Fruit fly (Drosophila melanogaster) whole organism, embryonic: ENCODE data around the gene PK1-R.

ENCODE experiments used
- BEAF-32 ChIP-seq: fragments of 200-800 bp; sonication (Bioruptor generic); optimal IDR thresholded peaks from 3 replicates; lab custom pipeline; 2017; ENCODE audit warnings: missing biosample characterization, missing genetic modification characterization, mild to moderate bottlenecking, moderate library complexity, missing genetic modification reagents
- Bdp1 ChIP-seq: fragments of 200-800 bp; sonication (Bioruptor generic); optimal IDR thresholded peaks from 3 replicates; lab custom pipeline; 2016; ENCODE audit warnings: missing biosample characterization, missing genetic modification characterization
- CG10959 ChIP-seq: fragments of 200-800 bp; sonication (Bioruptor generic); IDR thresholded peaks from 2 replicates; pipeline ENCODE4 v1.3.6; 2022; ENCODE audit warnings: missing biosample characterization, missing genetic modification characterization
- CG11695 ChIP-seq: fragments of 200-800 bp; sonication (Bioruptor generic); IDR thresholded peaks from 3 replicates; pipeline ENCODE4 v1.3.6; 2022; ENCODE audit warnings: missing biosample characterization, missing genetic modification characterization
- CG12769 ChIP-seq: fragments of 200-800 bp; sonication (Bioruptor generic); optimal IDR thresholded peaks from 2 replicates; lab custom pipeline; 2019; ENCODE audit warnings: missing biosample characterization, mild to moderate bottlenecking, missing genetic modification characterization, moderate library complexity
- CG12942 ChIP-seq: fragments of 200-800 bp; sonication (Bioruptor generic); optimal IDR thresholded peaks from 3 replicates; lab custom pipeline; 2016; ENCODE audit warnings: missing biosample characterization, missing genetic modification characterization
- CG13287 ChIP-seq: fragments of 200-800 bp; sonication (Bioruptor generic); IDR thresholded peaks from 2 replicates; pipeline ENCODE4 v1.3.6; 2022; ENCODE audit warnings: missing biosample characterization, missing genetic modification characterization; ENCODE audit not compliant: partially characterized antibody
- CG13775 ChIP-seq: fragments of 200-800 bp; sonication (Bioruptor generic); optimal IDR thresholded peaks from 3 replicates; lab custom pipeline; 2017; ENCODE audit warnings: missing biosample characterization, mild to moderate bottlenecking, missing genetic modification characterization
- CG14014 ChIP-seq: fragments of 200-800 bp; sonication (Bioruptor generic); IDR thresholded peaks from 2 replicates; pipeline ENCODE4 v1.3.6; 2022; ENCODE audit warnings: missing biosample characterization, missing genetic modification characterization
- CG14965 ChIP-seq: fragments of 200-800 bp; sonication (Bioruptor generic); optimal IDR thresholded peaks from 2 replicates; lab custom pipeline; 2016; ENCODE audit warnings: missing biosample characterization, missing genetic modification characterization, borderline replicate concordance
- CG1792 ChIP-seq: fragments of 200-800 bp; sonication (Bioruptor generic); optimal IDR thresholded peaks from 2 replicates; lab custom pipeline; 2016; ENCODE audit warnings: missing biosample characterization, missing genetic modification characterization
- CG18764 ChIP-seq: fragments of 200-800 bp; sonication (Bioruptor generic); optimal IDR thresholded peaks from 3 replicates; lab custom pipeline; 2016; ENCODE audit warnings: missing biosample characterization, missing genetic modification characterization
- CG2678 ChIP-seq: fragments of 200-800 bp; sonication (Bioruptor generic); optimal IDR thresholded peaks from 3 replicates; lab custom pipeline; 2019; ENCODE audit warnings: missing biosample characterization, mild to moderate bottlenecking, missing genetic modification characterization, moderate library complexity
- CG32767 ChIP-seq: fragments of 200-800 bp; sonication (Bioruptor generic); IDR thresholded peaks from 2 replicates; pipeline ENCODE4 v1.3.6; 2022; ENCODE audit warnings: missing biosample characterization, missing genetic modification characterization
- CG4820 ChIP-seq: fragments of 200-800 bp; sonication (Bioruptor generic); optimal IDR thresholded peaks from 3 replicates; lab custom pipeline; 2016; ENCODE audit warnings: missing biosample characterization, missing genetic modification characterization
- CG6272 ChIP-seq: fragments of 200-800 bp; sonication (Bioruptor generic); IDR thresholded peaks from 2 replicates; pipeline ENCODE4 v1.3.6; 2022; ENCODE audit warnings: missing biosample characterization, missing genetic modification characterization
- CG6683 ChIP-seq: fragments of 200-800 bp; sonication (Bioruptor generic); optimal IDR thresholded peaks from 2 replicates; lab custom pipeline; 2017; ENCODE audit warnings: missing biosample characterization, mild to moderate bottlenecking, missing genetic modification characterization, missing genetic modification reagents
- CG6791 ChIP-seq: fragments of 200-800 bp; sonication (Bioruptor generic); IDR thresholded peaks from 3 replicates; pipeline ENCODE4 v1.3.6; 2022; ENCODE audit warnings: missing biosample characterization, missing genetic modification characterization; ENCODE audit not compliant: partially characterized antibody
- D19A ChIP-seq: fragments of 200-800 bp; optimal IDR thresholded peaks from 3 replicates; lab custom pipeline; 2019; ENCODE audit warnings: missing biosample characterization, mild to moderate bottlenecking, missing genetic modification characterization, moderate library complexity
- Doc2 ChIP-seq: fragments of 200-800 bp; sonication (Bioruptor generic); IDR thresholded peaks from 2 replicates; pipeline ENCODE4 v1.3.6; 2022; ENCODE audit warnings: missing biosample characterization, missing genetic modification characterization
- Dref ChIP-seq: fragments of 200-800 bp; sonication (Bioruptor generic); IDR thresholded peaks from 2 replicates; pipeline ENCODE4 v1.3.6; 2022; ENCODE audit warnings: missing biosample characterization, missing genetic modification characterization
- Ets65A ChIP-seq: fragments of 200-800 bp; sonication (Bioruptor generic); peaks from one replicate; lab custom pipeline; 2016; ENCODE audit warnings: missing biosample characterization, missing genetic modification characterization
- Fer3 ChIP-seq: fragments of 200-800 bp; sonication (Bioruptor generic); optimal IDR thresholded peaks from 2 replicates; lab custom pipeline; 2018; ENCODE audit warnings: missing biosample characterization, mild to moderate bottlenecking, missing genetic modification characterization, moderate library complexity
- Gsc ChIP-seq: fragments of 200-800 bp; sonication (Bioruptor generic); IDR thresholded peaks from 2 replicates; pipeline ENCODE4 v1.3.6; 2022; ENCODE audit warnings: missing biosample characterization, missing genetic modification characterization
- HLH3B ChIP-seq: fragments of 200-800 bp; sonication (Bioruptor generic); IDR thresholded peaks from 2 replicates; pipeline ENCODE4 v1.3.6; 2022; ENCODE audit warnings: missing biosample characterization, missing genetic modification characterization
- HmgD ChIP-seq: fragments of 200-800 bp; sonication (Bioruptor generic); optimal IDR thresholded peaks from 3 replicates; lab custom pipeline; 2016; ENCODE audit warnings: missing biosample characterization, missing genetic modification characterization
- Hr3 ChIP-seq: fragments of 200-800 bp; sonication (Bioruptor generic); optimal IDR thresholded peaks from 3 replicates; lab custom pipeline; 2016; ENCODE audit warnings: missing biosample characterization, missing genetic modification characterization
- Med ChIP-seq: fragments of 200-800 bp; sonication (Bioruptor generic); peaks from one replicate; lab custom pipeline; 2016; ENCODE audit warnings: missing biosample characterization, missing genetic modification characterization, mild to moderate bottlenecking, inconsistent platforms, moderate library complexity
- Oli ChIP-seq: fragments of 200-800 bp; sonication (Bioruptor generic); optimal IDR thresholded peaks from 2 replicates; lab custom pipeline; 2018; ENCODE audit warnings: missing biosample characterization, mild to moderate bottlenecking, missing genetic modification characterization, moderate library complexity
- Optix ChIP-seq: fragments of 200-800 bp; sonication (Bioruptor generic); IDR thresholded peaks from 3 replicates; pipeline ENCODE4 v1.3.6; 2022; ENCODE audit warnings: missing biosample characterization, missing genetic modification characterization
- PHDP ChIP-seq: fragments of 200-800 bp; sonication (Bioruptor generic); optimal IDR thresholded peaks from 3 replicates; lab custom pipeline; 2018; ENCODE audit warnings: missing biosample characterization, mild to moderate bottlenecking, missing genetic modification characterization, moderate library complexity
- Rx ChIP-seq: fragments of 200-800 bp; sonication (Bioruptor generic); IDR thresholded peaks from 2 replicates; pipeline ENCODE4 v1.3.6; 2022; ENCODE audit warnings: missing biosample characterization, missing genetic modification characterization
- Sin3A ChIP-seq: fragments of >200 bp; optimal IDR thresholded peaks from 2 replicates; lab custom pipeline; 2018
- chm ChIP-seq: fragments of 200-800 bp; sonication (Bioruptor generic); IDR thresholded peaks from 2 replicates; pipeline ENCODE4 v1.3.6; 2022; ENCODE audit warnings: missing biosample characterization, missing genetic modification characterization
- ewg ChIP-seq: fragments of 200-800 bp; sonication (Bioruptor generic); optimal IDR thresholded peaks from 3 replicates; lab custom pipeline; 2017; ENCODE audit warnings: mild to moderate bottlenecking, missing biosample characterization, missing genetic modification reagents, missing genetic modification characterization
- fd102C ChIP-seq: fragments of 200-800 bp; sonication (Bioruptor generic); optimal IDR thresholded peaks from 2 replicates; lab custom pipeline; 2018; ENCODE audit warnings: missing biosample characterization, mild to moderate bottlenecking, missing genetic modification characterization, moderate library complexity
- grau ChIP-seq: fragments of 200-800 bp; optimal IDR thresholded peaks from 3 replicates; lab custom pipeline; 2019; ENCODE audit warnings: missing biosample characterization, mild to moderate bottlenecking, missing genetic modification characterization, moderate library complexity
- gsb-n ChIP-seq: fragments of 200-800 bp; sonication (Bioruptor generic); optimal IDR thresholded peaks from 3 replicates; lab custom pipeline; 2018; ENCODE audit warnings: missing biosample characterization, mild to moderate bottlenecking, missing genetic modification characterization
- hbn ChIP-seq: fragments of 200-800 bp; sonication (Bioruptor generic); IDR thresholded peaks from 2 replicates; pipeline ENCODE4 v1.3.6; 2022; ENCODE audit warnings: missing biosample characterization, missing genetic modification characterization; ENCODE audit not compliant: partially characterized antibody
- her ChIP-seq: fragments of 200-800 bp; sonication (Bioruptor generic); optimal IDR thresholded peaks from 2 replicates; lab custom pipeline; 2016; ENCODE audit warnings: missing biosample characterization, missing genetic modification characterization
- insv ChIP-seq, 2 experiments: fragments of 200-800 bp; sonication (Bioruptor generic); optimal IDR thresholded peaks; 3 replicates each; lab custom pipeline; 2016 to 2018; ENCODE audit warnings: missing biosample characterization in 2 of 2, missing genetic modification characterization in 2 of 2
- knrl ChIP-seq: fragments of 200-800 bp; sonication (Bioruptor generic); IDR thresholded peaks from 3 replicates; pipeline ENCODE4 v1.3.6; 2022; ENCODE audit warnings: missing biosample characterization, missing genetic modification characterization; ENCODE audit not compliant: partially characterized antibody
- maf-S ChIP-seq: fragments of 200-800 bp; sonication (Bioruptor generic); optimal IDR thresholded peaks from 2 replicates; lab custom pipeline; 2016; ENCODE audit warnings: missing biosample characterization, missing genetic modification characterization
- pum ChIP-seq: fragments of 200-800 bp; sonication (Bioruptor generic); optimal IDR thresholded peaks from 2 replicates; lab custom pipeline; 2016; ENCODE audit warnings: missing biosample characterization, missing genetic modification characterization
- ssp ChIP-seq: fragments of 200-800 bp; sonication (Bioruptor generic); IDR thresholded peaks from 2 replicates; pipeline ENCODE4 v1.3.6; 2022; ENCODE audit warnings: missing biosample characterization, missing genetic modification characterization
- ttk ChIP-seq: fragments of 200-800 bp; sonication (Bioruptor generic); IDR thresholded peaks from 2 replicates; pipeline ENCODE4 v2.1.2; 2022; ENCODE audit warnings: missing biosample characterization, missing genetic modification characterization
- usp ChIP-seq: fragments of >200 bp; optimal IDR thresholded peaks from 2 replicates; lab custom pipeline; 2017; ENCODE audit warnings: missing biosample characterization, missing genetic modification characterization
- vfl ChIP-seq: fragments of 200-800 bp; sonication (Bioruptor generic); optimal IDR thresholded peaks from 2 replicates; lab custom pipeline; 2016; ENCODE audit warnings: missing biosample characterization, missing genetic modification characterization
- z ChIP-seq: fragments of 200-800 bp; sonication (Bioruptor generic); IDR thresholded peaks from 3 replicates; pipeline ENCODE4 v1.3.6; 2022; ENCODE audit warnings: missing biosample characterization, missing genetic modification characterization
- zf30C ChIP-seq: fragments of 200-800 bp; sonication (Bioruptor generic); optimal IDR thresholded peaks from 3 replicates; lab custom pipeline; 2018; ENCODE audit warnings: missing biosample characterization, mild to moderate bottlenecking, missing genetic modification characterization

Gene PK1-R

DNA sequence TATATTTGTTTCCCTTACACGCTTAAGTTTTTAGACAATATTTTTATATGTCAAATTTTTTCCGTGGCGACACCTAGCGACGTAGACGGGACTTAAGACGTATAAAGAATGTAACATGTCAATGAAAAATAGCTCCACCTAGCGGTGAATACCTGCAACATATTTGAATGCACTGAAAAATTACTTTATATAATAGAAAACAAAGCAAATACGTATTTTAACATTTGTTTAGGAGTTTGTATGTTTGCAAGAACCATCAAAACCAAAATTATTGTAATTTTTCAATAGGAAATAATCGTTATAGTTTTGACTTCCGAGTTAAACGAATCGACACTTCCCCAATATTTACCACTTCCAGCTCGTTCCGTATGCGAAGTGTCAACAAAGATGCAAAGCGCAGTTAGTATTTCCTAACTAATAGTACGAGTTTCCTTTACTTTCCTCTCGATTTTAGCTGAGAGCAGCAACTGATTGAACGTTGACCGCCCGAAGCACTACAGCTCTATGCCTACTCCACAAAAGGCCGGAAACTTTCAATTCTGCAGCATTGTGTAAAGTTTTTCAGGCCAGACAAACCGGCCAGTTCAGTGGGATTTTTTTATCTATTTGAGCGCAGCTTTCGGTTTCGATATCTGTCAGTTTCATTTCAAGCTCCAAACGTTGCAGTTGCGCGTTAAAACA lies 13.9 kb downstream of the PK1-R start, which contains the start of gene Npc2b (continued):
- TF ChIP-seq Fer3 (tag; lab: Kevin White, UChicago) (peak; percentile 55), CG32767 (GFP tag; lab: Robert Waterston, UW) (0 out of 2 replicates have a peak, but pooled peaks have one; percentile 32), pum (peak; percentile 19), CG1792 (no peak), CG14014 (GFP tag; lab: Robert Waterston, UW) (peak; percentile 48; the same call in 1 of the 2 replicates), HmgD (peak; percentile 6), CG4820 (GFP tag; lab: Kevin White, UChicago) (peak; percentile 34), her (peak; percentile 25), Bdp1 (GFP tag; lab: Kevin White, UChicago) (peak; percentile 47), Med (GFP tag; lab: Kevin White, UChicago) (peak; percentile 92), Sin3A (lab: Kevin White, UChicago) (no peak), insv (GFP tag; optimal IDR thresholded peaks at IDR 0.05; lab: Kevin White, UChicago) (peak in 1 of 2 experiments; percentile 46), Rx (GFP tag; lab: Robert Waterston, UW) (no peak), hbn (GFP tag; lab: Robert Waterston, UW) (no peak), Ets65A (GFP tag; lab: Kevin White, UChicago) (peak; percentile 94), vfl (peak; percentile 20), ttk (GFP tag; lab: Robert Waterston, UW) (no peak), CG12942 (GFP tag; lab: Kevin White, UChicago) (peak; percentile 30), CG2678 (tag; lab: Kevin White, UChicago) (peak; percentile 32), CG11695 (GFP tag; lab: Robert Waterston, UW) (no peak), grau (tag; lab: Kevin White, UChicago) (peak; percentile 63), usp (GFP tag; lab: Kevin White, UChicago) (no peak), Oli (tag; lab: Kevin White, UChicago) (peak; percentile 27), CG13287 (peak; percentile 39; the same call in 1 of the 2 replicates), Dref (GFP tag; lab: Robert Waterston, UW) (no peak), D19A (tag; lab: Kevin White, UChicago) (peak; percentile 49), PHDP (tag; lab: Kevin White, UChicago) (peak; percentile 65), ssp (GFP tag; lab: Robert Waterston, UW) (no peak), CG6272 (GFP tag; lab: Robert Waterston, UW) (0 out of 2 replicates have a peak, but pooled peaks have one; percentile 30), CG18764 (peak; percentile 17), CG13775 (GFP tag; lab: Kevin White, UChicago) (peak; percentile 4), CG6683 (peak; percentile 23), Gsc (GFP tag; lab: Robert Waterston, UW) (no peak), CG10959 (GFP tag; lab: Robert Waterston, UW) (0 out of 2 replicates have a peak, but pooled peaks have one; percentile 9), CG14965 (GFP tag; lab: Kevin White, UChicago) (no peak), HLH3B (GFP tag; lab: Robert Waterston, UW) (0 out of 2 replicates have a peak, but pooled peaks have one; percentile 34), CG6791 (GFP tag; lab: Robert Waterston, UW) (peak; percentile 53; the same call in 1 of the 3 replicates), maf-S (GFP tag; lab: Kevin White, UChicago) (peak; percentile 43), Doc2 (GFP tag; lab: Robert Waterston, UW) (no peak), CG12769 (tag; lab: Kevin White, UChicago) (peak; percentile 23), gsb-n (tag; lab: Kevin White, UChicago) (no peak), zf30C (peak; percentile 88), Optix (GFP tag; lab: Robert Waterston, UW) (no peak), ewg (GFP tag; lab: Kevin White, UChicago) (peak; percentile 12), chm (no peak), z (GFP tag; lab: Robert Waterston, UW) (no peak), Hr3 (GFP tag; lab: Kevin White, UChicago) (peak; percentile 58), BEAF-32 (GFP tag; lab: Kevin White, UChicago) (no peak), knrl (GFP tag; lab: Robert Waterston, UW) (peak; percentile 69; the same call in 2 of the 3 replicates), fd102C (GFP tag; lab: Kevin White, UChicago) (peak; percentile 31)
